Worm (Caenorhabditis elegans) whole organism, midembryonic: ENCODE data around the gene cdk-11.1.

ENCODE experiments used
- cog-1 ChIP-seq: sonication (generic microtip); optimal IDR thresholded peaks from 2 replicates; lab custom pipeline; 2016; ENCODE audit warnings: missing genetic modification characterization, missing compliant biosample characterization
- med-1 ChIP-seq: sonication (generic microtip); optimal IDR thresholded peaks from 2 replicates; lab custom pipeline; 2017; ENCODE audit warnings: missing genetic modification characterization, mild to moderate bottlenecking, missing compliant biosample characterization, antibody characterized with exemption, missing genetic modification reagents; ENCODE audit not compliant: insufficient read depth

ce11 chrII:7698406-7698805 lies 629 bp upstream of the cdk-11.1 start, which contains the start of gene B0495.5:
- TF ChIP-seq med-1 (GFP tag; lab: Kevin White, UChicago) (no peak), cog-1 (no peak)
